Fruit fly (Drosophila melanogaster): ENCODE measurements around the gene TTLL5.

DNA sequence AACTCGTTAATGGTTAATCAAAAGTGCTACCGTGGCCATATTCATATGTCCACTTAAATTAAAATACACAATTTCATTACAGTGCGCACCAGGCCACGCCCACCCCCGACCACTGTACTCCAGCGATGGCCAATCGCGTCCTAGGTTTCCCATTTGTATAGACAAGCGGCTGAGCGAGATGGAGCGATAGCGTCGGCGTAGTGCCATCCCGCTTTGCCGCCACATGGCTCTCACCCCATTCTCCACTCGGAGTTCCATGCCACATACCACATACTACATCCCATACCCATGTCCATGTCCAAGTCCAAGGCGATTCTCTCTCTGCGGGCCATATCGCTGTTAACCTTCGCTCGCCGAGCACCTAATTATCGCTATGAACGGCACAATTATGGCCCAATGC, 42.3 kb downstream of the TTLL5 start:
- TF ChIP-seq h (optimal IDR thresholded peaks at IDR 0.05) (no peak), psq (optimal IDR thresholded peaks at IDR 0.05) (no peak), Myc (optimal IDR thresholded peaks at IDR 0.05) (no peak)

Data from Kc167 (cell line).